Worm (Caenorhabditis elegans) whole organism, L2 larva: ENCODE data around the gene F20D6.10.

ENCODE experiments used
- aly-2 ChIP-seq: fragments of 150-350 bp; optimal IDR thresholded peaks from 2 replicates; lab custom pipeline; 2014; ENCODE audit warnings: missing biosample characterization, missing genetic modification characterization
- ama-1 ChIP-seq: fragments of 150-350 bp; optimal IDR thresholded peaks from 2 replicates; lab custom pipeline; 2018; ENCODE audit warnings: inconsistent platforms
- elt-3 ChIP-seq: sonication (generic microtip); optimal IDR thresholded peaks from 2 replicates; lab custom pipeline; 2017; ENCODE audit warnings: missing biosample characterization, missing genetic modification characterization
- fos-1 ChIP-seq: fragments of 150-350 bp; optimal IDR thresholded peaks from 2 replicates; lab custom pipeline; 2014; ENCODE audit warnings: missing biosample characterization, missing genetic modification characterization
- mbf-1 ChIP-seq: sonication (generic microtip); optimal IDR thresholded peaks from 2 replicates; lab custom pipeline; 2017; ENCODE audit warnings: missing biosample characterization, missing genetic modification characterization
- nhr-10 ChIP-seq: sonication (generic microtip); optimal IDR thresholded peaks from 2 replicates; lab custom pipeline; 2017; ENCODE audit warnings: missing biosample characterization, missing genetic modification characterization
- nhr-12 ChIP-seq: fragments of 150-350 bp; optimal IDR thresholded peaks from 2 replicates; lab custom pipeline; 2014; ENCODE audit warnings: missing biosample characterization, missing genetic modification characterization
- nhr-237 ChIP-seq: fragments of 150-350 bp; optimal IDR thresholded peaks from 2 replicates; lab custom pipeline; 2014; ENCODE audit warnings: missing biosample characterization, missing genetic modification characterization

DNA sequence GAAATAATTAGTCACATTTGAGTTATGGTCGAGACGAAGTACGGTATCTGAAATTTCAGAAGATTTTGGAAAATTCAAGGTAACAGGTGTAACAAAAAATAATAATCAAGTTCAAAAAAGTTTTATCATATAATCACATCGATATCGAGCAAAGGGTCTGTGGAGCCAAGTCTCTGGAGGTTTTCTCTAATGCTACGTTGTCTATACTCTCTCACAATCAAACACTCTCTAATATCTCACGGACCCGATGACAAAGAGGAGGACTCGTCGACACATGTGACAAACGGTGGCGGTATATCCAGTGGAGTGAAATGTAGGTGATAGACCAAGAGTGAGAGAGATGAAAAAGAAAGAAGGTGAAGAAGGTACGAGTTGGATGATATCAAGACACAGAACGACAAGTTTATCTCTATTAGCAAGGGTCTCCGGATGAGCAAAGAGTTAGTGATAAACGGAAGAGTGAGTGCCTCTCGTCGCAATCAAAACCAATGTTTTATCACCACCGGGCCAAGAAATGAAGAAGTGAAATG, at the start of gene F20D6.10:
- no peak for TF ChIP-seq ama-1 (lab: Kevin White, UChicago)
- no peak for TF ChIP-seq nhr-237 (tag; lab: Kevin White, UChicago)
- TF ChIP-seq elt-3: no peak
- no peak for TF ChIP-seq aly-2
- TF ChIP-seq mbf-1: no peak
- no peak for TF ChIP-seq nhr-12
- TF ChIP-seq nhr-10 (tag; lab: Kevin White, UChicago): no peak
- TF ChIP-seq fos-1 (tag; lab: Kevin White, UChicago): no peak
